Fruit fly (Drosophila melanogaster): ENCODE measurements around the gene bif.
A peak's percentile ranks its signal among the peaks of the same experiment; 100 is the strongest.

dm6 chrX:11652991-11653390 lies 25.8 kb upstream of the bif start:
- TF ChIP-seq lz (GFP tag; optimal IDR thresholded peaks at IDR 0.05) = no peak
- TF ChIP-seq OdsH (GFP tag; optimal IDR thresholded peaks at IDR 0.05) = peak; percentile 45
- no peak for TF ChIP-seq CG16779 (tag; optimal IDR thresholded peaks at IDR 0.05)
- TF ChIP-seq ss (GFP tag; optimal IDR thresholded peaks at IDR 0.05) = no peak
- no peak for TF ChIP-seq CG6854 (GFP tag; optimal IDR thresholded peaks at IDR 0.05)
- no peak for TF ChIP-seq cyc (GFP tag; optimal IDR thresholded peaks at IDR 0.05)
- no peak for TF ChIP-seq Ets96B (tag; optimal IDR thresholded peaks at IDR 0.05)
- peak; percentile 84 for TF ChIP-seq CG15336 (GFP tag; IDR thresholded peaks at IDR 0.05)
- TF ChIP-seq eg (GFP tag; IDR thresholded peaks at IDR 0.05) = peak; percentile 76
- TF ChIP-seq CG34406 (GFP tag; optimal IDR thresholded peaks at IDR 0.05) = no peak
- TF ChIP-seq CG10631 (GFP tag; optimal IDR thresholded peaks at IDR 0.05) = peak; percentile 39
- no peak for TF ChIP-seq Smox (GFP tag; optimal IDR thresholded peaks at IDR 0.05)
